Worm (Caenorhabditis elegans) whole organism, early embryonic: ENCODE results near the gene sqv-8.

ENCODE experiments used
- F13C5.2 ChIP-seq: sonication (generic microtip); optimal IDR thresholded peaks from 2 replicates; lab custom pipeline; 2017; ENCODE audit warnings: mild to moderate bottlenecking, missing genetic modification characterization, inconsistent platforms, missing compliant biosample characterization
- aly-1 ChIP-seq: sonication (generic microtip); optimal IDR thresholded peaks from 2 replicates; lab custom pipeline; 2016; ENCODE audit warnings: missing genetic modification characterization, missing compliant biosample characterization
- ama-1 ChIP-seq: fragments of 150-350 bp; optimal IDR thresholded peaks from 2 replicates; lab custom pipeline; 2014
- ceh-13 ChIP-seq: fragments of 200-800 bp; sonication (Bioruptor generic); optimal IDR thresholded peaks from 2 replicates; lab custom pipeline; 2018; ENCODE audit warnings: mild to moderate bottlenecking, missing genetic modification characterization, missing compliant biosample characterization
- ceh-36 ChIP-seq: sonication (generic microtip); optimal IDR thresholded peaks from 2 replicates; lab custom pipeline; 2016; ENCODE audit warnings: missing genetic modification characterization, inconsistent platforms, missing compliant biosample characterization
- ets-7 ChIP-seq: sonication (generic microtip); optimal IDR thresholded peaks from 2 replicates; lab custom pipeline; 2016; ENCODE audit warnings: missing genotype, missing genetic modification characterization, missing compliant biosample characterization
- flt-1 ChIP-seq: fragments of 200-800 bp; sonication (Bioruptor generic); IDR thresholded peaks from 2 replicates; pipeline ENCODE4 v1.3.6; 2022; ENCODE audit warnings: missing genetic modification characterization, missing compliant biosample characterization
- hmbx-1 ChIP-seq: sonication (generic microtip); optimal IDR thresholded peaks from 2 replicates; lab custom pipeline; 2016; ENCODE audit warnings: mild to moderate bottlenecking, missing genetic modification characterization, missing compliant biosample characterization
- hmg-4 ChIP-seq: fragments of 200-800 bp; sonication (Bioruptor generic); optimal IDR thresholded peaks from 2 replicates; lab custom pipeline; 2018; ENCODE audit warnings: mild to moderate bottlenecking, missing genetic modification characterization, missing compliant biosample characterization
- hnd-1 ChIP-seq: sonication (generic microtip); optimal IDR thresholded peaks from 2 replicates; lab custom pipeline; 2016; ENCODE audit warnings: missing genetic modification characterization, missing compliant biosample characterization
- scrt-1 ChIP-seq: fragments of 200-800 bp; sonication (Bioruptor generic); IDR thresholded peaks from 2 replicates; pipeline ENCODE4 v1.3.6; 2022; ENCODE audit warnings: missing genetic modification characterization, missing compliant biosample characterization
- sea-1 ChIP-seq: fragments of 200-800 bp; sonication (Bioruptor generic); conservative IDR thresholded peaks from 2 replicates; pipeline ENCODE4 v1.3.6; 2022; ENCODE audit warnings: missing genetic modification characterization, missing compliant biosample characterization
- tbx-37 ChIP-seq: fragments of 200-800 bp; sonication (Bioruptor generic); conservative IDR thresholded peaks from 2 replicates; pipeline ENCODE4 v1.3.6; 2022; ENCODE audit warnings: missing genetic modification reagents, missing genetic modification characterization, missing compliant biosample characterization
- tra-4 ChIP-seq: sonication (generic microtip); optimal IDR thresholded peaks from 2 replicates; lab custom pipeline; 2017; ENCODE audit warnings: missing genetic modification characterization, missing compliant biosample characterization

- TF ChIP-seq flt-1 (GFP tag; lab: Robert Waterston, UW) (no peak), tbx-37 (GFP tag; lab: Robert Waterston, UW) (no peak), F13C5.2 (tag; lab: Kevin White, UChicago) (no peak), hmg-4 (GFP tag; lab: Kevin White, UChicago) (no peak), hnd-1 (tag; lab: Kevin White, UChicago) (no peak), ama-1 (no peak), scrt-1 (GFP tag; lab: Robert Waterston, UW) (no peak), sea-1 (GFP tag; lab: Robert Waterston, UW) (no peak), ets-7 (tag; lab: Kevin White, UChicago) (no peak), tra-4 (tag; lab: Kevin White, UChicago) (no peak), aly-1 (no peak), ceh-13 (GFP tag; lab: Kevin White, UChicago) (no peak), hmbx-1 (tag; lab: Kevin White, UChicago) (no peak), ceh-36 (tag; lab: Kevin White, UChicago) (no peak)
These were observed 39.6 kb upstream of the sqv-8 start for ce11 chrII:9607137-9607536.
